Fruit fly (Drosophila melanogaster) whole organism, prepupa: ENCODE data around the gene CCT1.

Source experiments
- CG10631 ChIP-seq: fragments of 200-800 bp; sonication (Bioruptor generic); optimal IDR thresholded peaks from 2 replicates; lab custom pipeline; 2016; ENCODE audit warnings: missing biosample characterization, missing genetic modification characterization
- CG10669 ChIP-seq: fragments of 200-800 bp; sonication (Bioruptor generic); optimal IDR thresholded peaks from 3 replicates; lab custom pipeline; 2018; ENCODE audit warnings: missing biosample characterization, mild to moderate bottlenecking, missing genetic modification characterization, moderate library complexity
- CG15336 ChIP-seq: fragments of 200-800 bp; sonication (Bioruptor generic); IDR thresholded peaks from 2 replicates; pipeline ENCODE4 v1.3.6; 2022; ENCODE audit warnings: missing biosample characterization, missing genetic modification characterization
- CG1621 ChIP-seq: fragments of 200-800 bp; sonication (Bioruptor generic); optimal IDR thresholded peaks from 3 replicates; lab custom pipeline; 2018; ENCODE audit warnings: missing biosample characterization, mild to moderate bottlenecking, missing genetic modification characterization
- CG3032 ChIP-seq: fragments of 200-800 bp; optimal IDR thresholded peaks from 2 replicates; lab custom pipeline; 2019; ENCODE audit warnings: missing biosample characterization, mild to moderate bottlenecking, missing genetic modification characterization, moderate library complexity
- CG6808 ChIP-seq: fragments of 200-800 bp; sonication (Bioruptor generic); optimal IDR thresholded peaks from 3 replicates; lab custom pipeline; 2017; ENCODE audit warnings: missing biosample characterization, missing genetic modification characterization, mild to moderate bottlenecking, moderate library complexity, missing genetic modification reagents
- CG8119 ChIP-seq: fragments of 200-800 bp; sonication (Bioruptor generic); IDR thresholded peaks from 3 replicates; pipeline ENCODE4 v1.3.6; 2022; ENCODE audit warnings: missing biosample characterization, missing genetic modification characterization
- Eip75B ChIP-seq: fragments of 200-800 bp; sonication (Bioruptor generic); optimal IDR thresholded peaks from 3 replicates; lab custom pipeline; 2016; ENCODE audit warnings: missing biosample characterization, missing genetic modification characterization
- Hr38 ChIP-seq: sonication (Bioruptor generic); optimal IDR thresholded peaks from 2 replicates; lab custom pipeline; 2016; ENCODE audit warnings: missing biosample characterization, missing genetic modification characterization
- Hr39 ChIP-seq: fragments of 200-800 bp; sonication (Bioruptor generic); optimal IDR thresholded peaks from 2 replicates; lab custom pipeline; 2016; ENCODE audit warnings: missing biosample characterization, missing genetic modification characterization
- Lpt ChIP-seq: fragments of 200-800 bp; sonication (Bioruptor generic); optimal IDR thresholded peaks from 3 replicates; lab custom pipeline; 2016; ENCODE audit warnings: missing biosample characterization, missing genetic modification characterization
- OdsH ChIP-seq: fragments of 200-800 bp; sonication (Bioruptor generic); optimal IDR thresholded peaks from 3 replicates; lab custom pipeline; 2016; ENCODE audit warnings: missing biosample characterization, missing genetic modification characterization
- Smox ChIP-seq: fragments of 200-800 bp; sonication (Bioruptor generic); optimal IDR thresholded peaks from 3 replicates; lab custom pipeline; 2016; ENCODE audit warnings: missing biosample characterization, missing genetic modification characterization
- cyc ChIP-seq: fragments of 200-800 bp; sonication (Bioruptor generic); optimal IDR thresholded peaks from 3 replicates; lab custom pipeline; 2016; ENCODE audit warnings: missing biosample characterization, missing genetic modification characterization

DNA sequence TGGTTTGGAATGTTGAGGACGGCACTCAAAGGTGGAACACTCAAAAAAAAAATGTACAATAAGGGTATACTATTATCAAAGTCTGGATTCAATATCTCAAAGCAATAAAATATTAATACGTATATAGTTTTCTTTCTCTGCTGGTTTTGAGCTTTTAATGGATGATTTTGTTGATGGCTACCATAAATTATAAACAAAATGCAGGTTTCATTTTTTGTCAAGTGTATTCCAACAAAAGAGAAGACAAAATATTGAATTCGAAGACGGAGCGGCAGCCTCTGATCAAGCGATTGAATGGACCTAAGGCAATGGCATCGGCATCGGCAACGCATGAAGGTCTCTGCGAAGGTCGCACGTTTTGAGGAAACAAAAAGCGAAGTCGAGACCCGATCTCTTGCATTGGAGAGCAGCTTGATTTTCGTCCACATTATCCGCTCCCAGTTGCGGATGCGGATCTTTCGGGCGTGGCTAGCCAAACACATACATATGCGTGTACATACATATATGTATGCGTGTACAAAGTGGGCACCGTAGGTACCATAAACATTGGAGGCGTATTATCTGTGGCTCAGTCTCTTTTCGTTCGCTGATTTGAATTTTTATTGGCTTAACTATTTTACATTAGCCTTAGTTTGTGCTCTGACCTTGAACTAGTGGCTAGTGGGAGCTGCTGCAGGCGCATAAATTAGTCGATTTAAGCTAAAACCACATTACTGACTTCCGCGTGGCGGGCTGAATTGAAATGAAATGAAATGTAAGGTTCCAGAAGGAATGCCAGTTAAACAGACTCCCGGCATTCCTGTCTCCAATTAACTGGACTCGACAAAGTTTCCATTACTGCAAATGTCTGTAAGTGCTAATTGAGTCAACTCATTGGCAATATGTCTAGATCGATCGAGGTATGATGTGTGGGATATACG, 45.5 kb upstream of the CCT1 start:
- no peak for TF ChIP-seq CG15336 (GFP tag; lab: Robert Waterston, UW)
- peak; percentile 77 for TF ChIP-seq CG10631 (GFP tag; lab: Kevin White, UChicago)
- TF ChIP-seq CG3032 (tag; lab: Kevin White, UChicago), result peak; percentile 82
- no peak for TF ChIP-seq Hr38 (GFP tag; lab: Kevin White, UChicago)
- TF ChIP-seq cyc (GFP tag; lab: Kevin White, UChicago), result peak; percentile 49
- peak; percentile 66 for TF ChIP-seq OdsH
- peak; percentile 34 for TF ChIP-seq Hr39
- peak; percentile 82 for TF ChIP-seq Eip75B
- no peak for TF ChIP-seq CG8119 (GFP tag; lab: Robert Waterston, UW)
- no peak for TF ChIP-seq Lpt
- peak; percentile 80 for TF ChIP-seq CG6808 (GFP tag; lab: Kevin White, UChicago)
- TF ChIP-seq Smox (GFP tag; lab: Kevin White, UChicago), result no peak
- peak; percentile 79 for TF ChIP-seq CG10669 (GFP tag; lab: Kevin White, UChicago)
- TF ChIP-seq CG1621 (tag; lab: Kevin White, UChicago), result peak; percentile 77
